Worm (Caenorhabditis elegans) whole organism, L4/young adult: ENCODE results near the gene str-84.

Source experiments
- dao-5 ChIP-seq: sonication (generic microtip); optimal IDR thresholded peaks from 2 replicates; lab custom pipeline; 2016; ENCODE audit warnings: missing genotype, missing genetic modification characterization, moderate library complexity, missing compliant biosample characterization
- him-1 ChIP-seq: sonication (generic microtip); optimal IDR thresholded peaks from 2 replicates; lab custom pipeline; 2016; ENCODE audit warnings: missing genotype, missing genetic modification reagents, missing genetic modification characterization, missing compliant biosample characterization

ce11 chrV:8994801-8995200 is 14.1 kb upstream of the str-84 start, which contains the start of gene F59E11.5:
- no peak for TF ChIP-seq him-1
- TF ChIP-seq dao-5 = no peak
